Fruit fly (Drosophila melanogaster): ENCODE data around the gene CG9427.

- TF ChIP-seq CG8478 (optimal IDR thresholded peaks at IDR 0.05) (no peak), CTCF (optimal IDR thresholded peaks at IDR 0.05) (no peak)
Measured at dm6 chr3R:9601949-9602348, 24.8 kb downstream of the CG9427 start.

Measured in S2 (cell line).